Worm (Caenorhabditis elegans): ENCODE measurements around the gene abi-1.

ce11 chrIII:5705228-5705888 is 12.8 kb upstream of the abi-1 start, which contains the start of gene swp-1:
- TF ChIP-seq nhr-28 (tag; optimal IDR thresholded peaks at IDR 0.05) (no peak), fkh-10 (GFP tag; optimal IDR thresholded peaks at IDR 0.05) (no peak), pha-4 (tag; optimal IDR thresholded peaks at IDR 0.05) (no peak), unc-62 (GFP tag; optimal IDR thresholded peaks at IDR 0.05) (no peak), skn-1 (tag; optimal IDR thresholded peaks at IDR 0.05) (no peak), nhr-76 (tag; optimal IDR thresholded peaks at IDR 0.05) (no peak), ztf-11 (tag; optimal IDR thresholded peaks at IDR 0.05) (no peak), snpc-4 (tag; optimal IDR thresholded peaks at IDR 0.05) (no peak), lin-39 (tag; optimal IDR thresholded peaks at IDR 0.05) (no peak)

Measured in whole organism, L3 larva.